Worm (Caenorhabditis elegans) whole organism, L4/young adult: ENCODE results near the gene fbxa-67.

Experiments
- W03F9.2 ChIP-seq: fragments of 150-350 bp; optimal IDR thresholded peaks from 2 replicates; lab custom pipeline; 2014; ENCODE audit warnings: missing biosample characterization, missing genetic modification characterization
- dao-5 ChIP-seq: sonication (generic microtip); optimal IDR thresholded peaks from 2 replicates; lab custom pipeline; 2016; ENCODE audit warnings: missing genotype, missing genetic modification characterization, moderate library complexity, missing compliant biosample characterization
- him-1 ChIP-seq: sonication (generic microtip); optimal IDR thresholded peaks from 2 replicates; lab custom pipeline; 2016; ENCODE audit warnings: missing genotype, missing genetic modification reagents, missing genetic modification characterization, missing compliant biosample characterization

The fbxa-67 gene

ce11 chrIII:950472-950871 lies at the start of gene fbxa-67, which contains the start of gene fbxa-11:
Gene fbxa-67, minus strand, starts transcription at chrIII:950670.
Gene fbxa-11, plus strand, starts transcription at chrIII:950869.
- TF ChIP-seq W03F9.2 (tag; lab: Kevin White, UChicago), result no peak

DNA sequence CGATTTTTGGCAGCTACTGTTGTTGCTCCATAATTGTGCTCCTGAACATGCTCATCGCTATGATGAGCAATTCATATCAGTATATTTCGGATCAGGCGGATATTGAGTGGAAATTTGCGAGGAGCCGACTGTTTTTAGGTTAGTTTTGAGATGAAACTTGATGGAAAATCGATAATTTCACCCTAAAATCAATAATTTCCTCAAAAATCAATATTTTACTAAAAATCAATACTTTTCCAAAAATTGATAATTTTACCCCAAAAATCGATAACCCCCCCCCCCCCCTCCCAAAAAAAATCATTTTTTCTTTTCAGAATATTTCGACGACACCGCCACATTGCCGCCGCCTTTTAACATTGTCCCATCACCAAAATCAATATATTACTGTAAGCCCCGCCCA lies 48.4 kb upstream of the fbxa-67 start:
- TF ChIP-seq him-1 (no peak), W03F9.2 (tag; lab: Kevin White, UChicago) (no peak), dao-5 (tag; lab: Kevin White, UChicago) (no peak)

DNA sequence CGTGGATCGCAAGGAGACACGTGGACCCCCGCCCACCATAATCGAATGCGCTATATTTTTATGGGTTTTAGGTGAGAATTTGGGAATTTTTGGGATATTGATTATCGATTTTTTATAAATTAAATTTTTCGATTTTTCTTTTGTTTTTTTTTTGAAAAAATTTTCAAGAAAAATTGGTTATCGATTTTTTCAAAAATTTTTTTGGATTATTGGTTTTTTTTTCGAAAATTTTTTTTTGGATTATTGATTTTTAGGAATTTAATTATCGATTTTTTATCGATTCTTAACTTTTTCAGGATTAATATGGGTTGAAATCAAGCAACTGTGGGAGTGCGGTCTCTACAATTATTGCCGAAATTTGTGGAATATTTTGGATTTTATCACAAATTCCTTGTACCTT lies 46.1 kb upstream of the fbxa-67 start:
- TF ChIP-seq him-1, result no peak
- no peak for TF ChIP-seq W03F9.2 (tag; lab: Kevin White, UChicago)

DNA sequence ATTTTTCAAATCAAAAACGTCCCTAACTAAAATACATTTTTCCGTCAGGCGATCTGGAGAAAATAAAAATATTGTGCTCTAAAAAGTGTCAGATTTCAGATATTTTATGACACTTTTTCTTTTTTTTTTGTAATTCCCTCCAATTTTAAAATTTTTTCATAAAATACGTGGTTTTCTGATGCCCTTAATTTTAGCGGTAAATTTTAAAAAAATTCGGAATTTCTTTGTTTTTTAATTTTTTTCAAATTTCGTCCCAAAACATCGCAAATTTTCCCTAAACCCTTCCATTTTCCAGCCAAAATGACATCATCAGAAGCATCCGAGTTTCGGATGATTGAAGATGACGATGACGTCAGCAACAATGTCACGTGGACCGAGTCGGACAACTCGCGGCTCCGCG lies 41.1 kb upstream of the fbxa-67 start, which contains the start of gene trp-2:
Gene trp-2, plus strand, starts transcription at position 301 of the 400 bp plus-strand sequence.
- no peak for TF ChIP-seq W03F9.2 (tag; lab: Kevin White, UChicago)
- TF ChIP-seq him-1, result no peak
- TF ChIP-seq dao-5 (tag; lab: Kevin White, UChicago), result no peak

ce11 chrIII:989558-989957 lies 39.1 kb upstream of the fbxa-67 start:
- TF ChIP-seq dao-5 (tag; lab: Kevin White, UChicago) (no peak), W03F9.2 (tag; lab: Kevin White, UChicago) (no peak), him-1 (no peak)

ce11 chrIII:982961-983360 lies 32.5 kb upstream of the fbxa-67 start, which contains the start of gene tbc-10:
Gene tbc-10, plus strand, starts transcription at chrIII:983261.
- TF ChIP-seq W03F9.2 (tag; lab: Kevin White, UChicago), result no peak
- no peak for TF ChIP-seq him-1
- TF ChIP-seq dao-5 (tag; lab: Kevin White, UChicago), result no peak

DNA sequence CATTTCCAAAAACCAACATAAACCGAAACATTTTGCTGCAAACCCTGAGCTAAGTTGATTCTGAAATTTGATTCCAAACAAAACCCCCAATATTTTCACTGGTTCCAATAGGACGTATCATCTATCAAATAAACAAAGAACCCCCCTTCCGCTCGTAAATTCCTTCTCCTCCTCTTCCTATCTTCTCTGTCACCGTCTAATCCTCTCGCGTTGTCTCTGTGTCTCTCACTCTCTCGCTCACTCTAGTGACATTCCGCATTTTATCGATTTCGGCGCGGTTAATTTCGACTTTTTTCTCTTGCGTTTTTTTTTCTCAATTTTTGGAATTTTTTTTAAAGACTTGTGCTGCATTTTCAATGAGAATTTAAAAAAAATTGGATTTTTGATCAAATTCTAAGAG lies 31.5 kb upstream of the fbxa-67 start:
- no peak for TF ChIP-seq dao-5 (tag; lab: Kevin White, UChicago)
- no peak for TF ChIP-seq him-1
- TF ChIP-seq W03F9.2 (tag; lab: Kevin White, UChicago), result no peak

ce11 chrIII:978889-979288 lies 28.4 kb upstream of the fbxa-67 start:
- TF ChIP-seq dao-5 (tag; lab: Kevin White, UChicago), result no peak
- TF ChIP-seq him-1, result no peak
- no peak for TF ChIP-seq W03F9.2 (tag; lab: Kevin White, UChicago)

- no peak for TF ChIP-seq W03F9.2 (tag; lab: Kevin White, UChicago)
- no peak for TF ChIP-seq dao-5 (tag; lab: Kevin White, UChicago)
- no peak for TF ChIP-seq him-1
Observed at ce11 chrIII:970928-971327, 20.5 kb upstream of the fbxa-67 start.

ce11 chrIII:966259-966658 lies 15.8 kb upstream of the fbxa-67 start:
- TF ChIP-seq him-1 (no peak), dao-5 (tag; lab: Kevin White, UChicago) (no peak), W03F9.2 (tag; lab: Kevin White, UChicago) (no peak)

DNA sequence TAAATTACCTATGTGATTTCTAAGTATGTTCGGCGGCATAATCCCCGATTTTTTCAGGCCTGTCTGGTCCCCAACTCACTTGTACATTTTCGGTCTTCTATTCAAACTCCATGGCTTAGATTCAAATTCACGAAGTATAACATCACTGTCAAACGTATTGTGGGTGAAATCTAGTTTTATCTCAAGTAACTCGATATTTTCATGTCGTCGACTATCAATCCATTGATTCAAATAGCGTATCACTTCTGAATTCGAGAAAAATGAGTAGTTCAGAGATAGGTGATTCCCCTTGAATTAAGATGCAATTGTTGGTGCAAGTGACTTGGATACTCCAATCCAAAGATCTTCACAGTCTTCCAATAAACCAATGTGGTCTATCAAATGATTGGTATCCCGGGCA lies 14.2 kb upstream of the fbxa-67 start:
- no peak for TF ChIP-seq him-1
- TF ChIP-seq dao-5 (tag; lab: Kevin White, UChicago), result no peak
- TF ChIP-seq W03F9.2 (tag; lab: Kevin White, UChicago), result no peak

- TF ChIP-seq dao-5 (tag; lab: Kevin White, UChicago) (no peak), W03F9.2 (tag; lab: Kevin White, UChicago) (no peak), him-1 (no peak)
Observed at ce11 chrIII:961948-962347, 11.5 kb upstream of the fbxa-67 start, which contains the start of gene fbxa-51. Gene fbxa-51, plus strand, starts transcription at chrIII:962269.

- TF ChIP-seq W03F9.2 (tag; lab: Kevin White, UChicago), result no peak
- TF ChIP-seq him-1, result no peak
- TF ChIP-seq dao-5 (tag; lab: Kevin White, UChicago), result no peak
Observed at ce11 chrIII:955981-956380, 5.5 kb upstream of the fbxa-67 start, which contains the start of gene fbxa-54. Gene fbxa-54, plus strand, starts transcription at chrIII:956334.

- no peak for TF ChIP-seq W03F9.2 (tag; lab: Kevin White, UChicago)
- no peak for TF ChIP-seq him-1
- TF ChIP-seq dao-5 (tag; lab: Kevin White, UChicago), result no peak
Observed at ce11 chrIII:954553-954952, 4.1 kb upstream of the fbxa-67 start, which contains the start of the genes T12B5.15 and T12B5.14. Gene T12B5.15, minus strand, starts transcription at chrIII:954653. Gene T12B5.14, plus strand, starts transcription at chrIII:954873.

ce11 chrIII:952184-952583 lies 1.7 kb upstream of the fbxa-67 start, which contains the start of gene fbxa-10:
Gene fbxa-10, plus strand, starts transcription at chrIII:952390.
- TF ChIP-seq W03F9.2 (tag; lab: Kevin White, UChicago) (no peak), him-1 (no peak), dao-5 (tag; lab: Kevin White, UChicago) (no peak)
